Worm (Caenorhabditis elegans) whole organism, dauer: ENCODE results near the gene stn-2.
"Not testable (repeated sequence)": the region's sequence is repeated elsewhere in the genome, so short reads cannot be mapped to it uniquely, and the experiment has no call there.

Experiments
- unc-62 ChIP-seq: sonication (generic microtip); optimal IDR thresholded peaks from 2 replicates; lab custom pipeline; 2017; ENCODE audit warnings: missing biosample characterization, missing genetic modification reagents, missing genetic modification characterization

Gene stn-2

ce11 chrX:7679835-7680234 lies 584 bp downstream of the stn-2 start:
- TF ChIP-seq unc-62, result no peak

- no peak for TF ChIP-seq unc-62
Observed at ce11 chrX:7678437-7679139, 1.8 kb downstream of the stn-2 start.

ce11 chrX:7674871-7675270 lies 5.5 kb downstream of the stn-2 start:
- no peak for TF ChIP-seq unc-62

ce11 chrX:7672693-7673092 lies 7.7 kb downstream of the stn-2 start, which contains the start of gene F27D9.2:
Gene F27D9.2, plus strand, starts transcription at chrX:7672993.
- TF ChIP-seq unc-62, result no peak

- TF ChIP-seq unc-62, result no peak
Observed at ce11 chrX:7670655-7671054, 9.8 kb downstream of the stn-2 start, which contains the start of gene F27D9.7. Gene F27D9.7, minus strand, starts transcription at chrX:7670755.

- TF ChIP-seq unc-62, result no peak
Observed at ce11 chrX:7667394-7668089, 12.9 kb downstream of the stn-2 start, which contains the start of gene F27D9.13. Gene F27D9.13, minus strand, starts transcription at chrX:7667444.

ce11 chrX:7665401-7665800 lies 15.0 kb downstream of the stn-2 start:
- TF ChIP-seq unc-62, result no peak

ce11 chrX:7664819-7665218 lies 15.6 kb downstream of the stn-2 start, which contains the start of gene dhs-29:
Gene dhs-29, minus strand, starts transcription at chrX:7664919.
- TF ChIP-seq unc-62, result not testable (repeated sequence)

ce11 chrX:7664419-7664818 lies 16.0 kb downstream of the stn-2 start:
- TF ChIP-seq unc-62, result no peak

- no peak for TF ChIP-seq unc-62
Observed at ce11 chrX:7662532-7662931, 17.9 kb downstream of the stn-2 start.

ce11 chrX:7661628-7662027 lies 18.8 kb downstream of the stn-2 start:
- no peak for TF ChIP-seq unc-62

ce11 chrX:7660919-7661557 lies 19.4 kb downstream of the stn-2 start, which contains the start of gene pcca-1:
Gene pcca-1, minus strand, starts transcription at chrX:7660986.
- TF ChIP-seq unc-62, result no peak

- TF ChIP-seq unc-62, result no peak
Observed at ce11 chrX:7659591-7660433, 20.6 kb downstream of the stn-2 start.

ce11 chrX:7656875-7657274 lies 23.5 kb downstream of the stn-2 start, which contains the start of gene F27D9.12:
Gene F27D9.12, minus strand, starts transcription at chrX:7656975.
- TF ChIP-seq unc-62, result no peak

- no peak for TF ChIP-seq unc-62
Observed at ce11 chrX:7655469-7656003, 24.9 kb downstream of the stn-2 start.
